Worm (Caenorhabditis elegans): ENCODE measurements around the gene pph-2.

ce11 chrIV:11847771-11848312 lies 29.7 kb downstream of the pph-2 start, which contains the start of the genes F38H4.6 and F38H4.4:
- TF ChIP-seq pqm-1 (tag; optimal IDR thresholded peaks at IDR 0.05) (no peak), hlh-11 (tag; optimal IDR thresholded peaks at IDR 0.05) (no peak), nhr-6 (tag; optimal IDR thresholded peaks at IDR 0.05) (no peak), ZK546.5 (tag; optimal IDR thresholded peaks at IDR 0.05) (no peak), nhr-76 (tag; optimal IDR thresholded peaks at IDR 0.05) (no peak), zag-1 (tag; optimal IDR thresholded peaks at IDR 0.05) (no peak), nhr-28 (tag; optimal IDR thresholded peaks at IDR 0.05) (no peak), pha-4 (GFP tag; IDR thresholded peaks at IDR 0.05) (no peak), pha-4 (tag; optimal IDR thresholded peaks at IDR 0.05) (no peak), lin-39 (tag; optimal IDR thresholded peaks at IDR 0.05) (no peak), ceh-20 (GFP tag; IDR thresholded peaks at IDR 0.05) (no peak), nhr-11 (tag; optimal IDR thresholded peaks at IDR 0.05) (no peak), zip-2 (tag; optimal IDR thresholded peaks at IDR 0.05) (no peak)
